Fruit fly (Drosophila melanogaster) Kc167 (cell line): ENCODE results near the gene CREG.

Experiments
- Myc ChIP-seq: fragments of >200 bp; optimal IDR thresholded peaks from 2 replicates; lab custom pipeline; 2017; ENCODE audit warnings: missing external identifiers
- Sin3A ChIP-seq: fragments of >200 bp; optimal IDR thresholded peaks from 2 replicates; lab custom pipeline; 2018; ENCODE audit warnings: missing external identifiers
- psq ChIP-seq: fragments of >200 bp; optimal IDR thresholded peaks from 2 replicates; lab custom pipeline; 2017; ENCODE audit warnings: missing external identifiers

DNA sequence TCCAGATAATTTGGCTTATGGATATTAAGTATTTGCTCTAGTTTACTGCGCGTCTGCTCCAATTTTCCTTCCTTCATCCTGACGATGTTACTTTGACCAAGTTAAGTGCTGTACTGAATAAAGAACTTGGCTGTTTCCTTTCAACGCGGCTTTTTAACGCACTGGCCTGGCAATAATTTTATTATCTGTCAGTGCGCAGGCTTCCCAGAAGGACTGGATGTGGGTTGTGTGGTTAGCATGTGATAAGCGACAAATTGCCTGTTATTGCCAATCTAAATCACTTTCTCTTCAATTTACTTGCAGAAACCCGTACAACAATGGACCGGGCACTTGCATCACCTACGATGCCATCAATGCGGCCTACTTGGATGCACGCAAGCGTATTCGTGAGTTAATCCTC, 46.2 kb upstream of the CREG start, which contains the start of gene CG14331:
- no peak for TF ChIP-seq psq
- TF ChIP-seq Myc (lab: Kevin White, UChicago), result no peak
- TF ChIP-seq Sin3A (lab: Kevin White, UChicago), result no peak
